Fruit fly (Drosophila melanogaster): ENCODE results near the gene CG8539.

Gene CG8539

DNA sequence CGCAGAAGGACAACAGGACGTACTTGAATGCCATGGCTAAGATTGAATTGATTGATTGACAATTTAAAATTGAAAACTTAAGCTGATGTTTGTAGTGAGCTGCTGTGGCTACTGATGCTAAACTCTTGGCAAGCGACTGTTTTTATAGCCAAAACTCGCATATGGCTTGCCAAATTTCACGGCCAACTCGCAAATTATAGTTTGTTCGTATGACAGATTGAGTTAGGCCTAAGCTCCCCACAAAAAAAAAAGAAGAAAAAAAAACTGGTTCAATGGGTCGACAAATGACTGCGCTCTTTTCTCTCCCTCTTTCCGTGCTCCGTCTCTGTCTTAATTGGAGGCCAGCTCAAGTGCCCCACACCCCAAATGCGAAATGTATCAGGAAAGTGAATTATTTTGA, 28.4 kb downstream of the CG8539 start, which contains the start of gene CG8543:
TSS of gene CG8543 (minus strand) at position 101 of the 400 bp plus-strand sequence.
- no peak for TF ChIP-seq ac (GFP tag; optimal IDR thresholded peaks at IDR 0.05)
- TF ChIP-seq D19B (GFP tag; optimal IDR thresholded peaks at IDR 0.05) = no peak
- no peak for TF ChIP-seq CG7928 (GFP tag; optimal IDR thresholded peaks at IDR 0.05)
- TF ChIP-seq gsb (GFP tag; IDR thresholded peaks at IDR 0.05) = no peak
- TF ChIP-seq CG33557 (GFP tag; optimal IDR thresholded peaks at IDR 0.05) = no peak
- no peak for TF ChIP-seq gfzf (GFP tag; optimal IDR thresholded peaks at IDR 0.05)
- TF ChIP-seq scrt (GFP tag; optimal IDR thresholded peaks at IDR 0.05) = no peak
- TF ChIP-seq otp (GFP tag; IDR thresholded peaks at IDR 0.05) = no peak
- no peak for TF ChIP-seq ara (GFP tag; IDR thresholded peaks at IDR 0.05)
- TF ChIP-seq z (GFP tag; IDR thresholded peaks at IDR 0.05) = no peak
- no peak for TF ChIP-seq bigmax (GFP tag; optimal IDR thresholded peaks at IDR 0.05)
- no peak for TF ChIP-seq ssp (GFP tag; IDR thresholded peaks at IDR 0.05)
- no peak for TF ChIP-seq corto (GFP tag; optimal IDR thresholded peaks at IDR 0.05)
- TF ChIP-seq CG33213 (GFP tag; optimal IDR thresholded peaks at IDR 0.05) = no peak
- no peak for TF ChIP-seq caup (GFP tag; optimal IDR thresholded peaks at IDR 0.05; ENCODE audit: severe bottlenecking)
- TF ChIP-seq Hand (GFP tag; optimal IDR thresholded peaks at IDR 0.05) = no peak
- TF ChIP-seq sna (GFP tag; IDR thresholded peaks at IDR 0.05; ENCODE audit: partially characterized antibody) = no peak

DNA sequence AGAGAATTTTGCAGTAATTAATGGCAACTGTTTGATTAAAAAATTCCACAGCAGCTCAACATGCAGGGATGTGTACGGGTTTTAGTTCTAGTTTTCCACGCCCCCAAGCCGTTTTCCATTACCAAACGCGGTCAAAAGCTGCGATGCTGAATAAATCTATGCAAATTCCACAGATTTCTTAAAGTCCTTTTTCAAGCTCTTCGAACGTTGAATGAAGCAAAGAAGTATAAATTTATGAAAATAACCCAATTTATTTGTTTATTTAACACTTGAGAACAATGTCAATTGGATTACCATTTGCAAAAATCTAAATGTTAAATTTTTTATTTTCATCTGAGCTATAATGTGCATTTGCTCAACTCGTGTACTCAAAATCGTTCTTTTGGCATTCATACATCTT, 33.4 kb downstream of the CG8539 start, which contains the start of the genes CG42660, CG42661 and Tsp66A:
TSS of gene CG42660 (plus strand) at position 301 of the 400 bp plus-strand sequence.
TSS of gene CG42661 (plus strand) at position 301 of the 400 bp plus-strand sequence.
TSS of gene Tsp66A (plus strand) at position 301 of the 400 bp plus-strand sequence.
- TF ChIP-seq CG8290 (GFP tag; optimal IDR thresholded peaks at IDR 0.05) (no peak), CG8290 (tag; optimal IDR thresholded peaks at IDR 0.05) (no peak), CG15696 (tag; optimal IDR thresholded peaks at IDR 0.05) (no peak), Atf-2 (GFP tag; optimal IDR thresholded peaks at IDR 0.05) (no peak)

DNA sequence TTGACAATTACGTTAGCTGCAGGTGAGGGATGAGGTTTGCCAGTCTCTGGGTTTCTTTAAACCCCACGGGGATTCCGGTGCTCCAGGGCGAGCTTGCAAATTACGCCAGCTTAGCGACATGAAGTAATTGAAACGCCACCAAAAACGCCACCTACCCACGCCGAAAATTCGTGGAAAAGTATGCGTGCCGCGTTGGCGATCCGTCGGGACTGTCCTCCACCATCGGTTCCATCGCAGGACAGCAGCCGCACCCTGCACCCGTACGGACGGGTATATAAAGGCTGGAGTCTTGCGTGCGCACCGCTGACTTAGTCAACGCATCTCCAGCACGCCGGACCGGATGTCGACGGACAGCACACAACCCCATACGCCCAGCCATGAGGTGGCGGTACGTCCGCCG, 42.8 kb downstream of the CG8539 start, which contains the start of gene ppk26:
TSS of gene ppk26 (plus strand) at position 301 of the 400 bp plus-strand sequence.
- TF ChIP-seq Camta (GFP tag; optimal IDR thresholded peaks at IDR 0.05) = no peak
- no peak for TF ChIP-seq CG17359 (tag; optimal IDR thresholded peaks at IDR 0.05)
- TF ChIP-seq CG13123 (GFP tag; optimal IDR thresholded peaks at IDR 0.05) = no peak
- TF ChIP-seq YL-1 (GFP tag; optimal IDR thresholded peaks at IDR 0.05) = no peak
- peak; percentile 77 for TF ChIP-seq Ets65A (GFP tag)
- TF ChIP-seq ftz-f1 (GFP tag; optimal IDR thresholded peaks at IDR 0.05) = no peak
- TF ChIP-seq CG7357 (GFP tag; IDR thresholded peaks at IDR 0.05) = no peak
- no peak for TF ChIP-seq H2.0 (GFP tag; IDR thresholded peaks at IDR 0.05)
- TF ChIP-seq CG4404 (GFP tag; IDR thresholded peaks at IDR 0.05) = no peak
- no peak for TF ChIP-seq tx (GFP tag; optimal IDR thresholded peaks at IDR 0.05)
- TF ChIP-seq CG15073 (GFP tag; optimal IDR thresholded peaks at IDR 0.05) = no peak
- TF ChIP-seq slbo (GFP tag; IDR thresholded peaks at IDR 0.05) = no peak
- peak; percentile 31 for TF ChIP-seq sens (GFP tag)
- TF ChIP-seq E2f1 (GFP tag; IDR thresholded peaks at IDR 0.05) = no peak
- no peak for TF ChIP-seq Atf3 (GFP tag; optimal IDR thresholded peaks at IDR 0.05)
- TF ChIP-seq CHES-1-like (GFP tag; optimal IDR thresholded peaks at IDR 0.05) = no peak
- TF ChIP-seq Eip74EF (GFP tag; optimal IDR thresholded peaks at IDR 0.05) = no peak

DNA sequence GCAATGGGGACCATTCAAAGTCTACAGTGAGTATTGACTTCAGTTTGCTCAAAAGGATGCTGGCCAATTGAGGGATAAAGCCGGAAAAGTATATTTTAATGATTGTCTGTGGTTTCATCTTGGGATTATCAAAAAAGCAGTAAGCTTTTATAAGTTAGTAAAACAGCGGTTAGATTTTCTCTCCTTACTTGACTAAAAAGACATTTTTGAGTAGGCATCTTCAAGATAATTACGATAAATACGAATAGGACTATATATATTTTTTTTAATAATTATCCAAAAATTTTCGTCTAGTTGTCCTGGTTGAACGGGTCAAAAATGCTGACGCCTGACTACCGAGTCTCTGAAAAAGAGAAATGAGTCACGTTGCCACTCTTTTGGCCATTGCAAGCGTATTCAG, 48.1 kb downstream of the CG8539 start, which contains the start of gene CG33278:
TSS of gene CG33278 (plus strand) at position 301 of the 400 bp plus-strand sequence.
- no peak for TF ChIP-seq CG8924 (tag; optimal IDR thresholded peaks at IDR 0.05)
- TF ChIP-seq CG1603 (tag; optimal IDR thresholded peaks at IDR 0.05) = no peak
- TF ChIP-seq crc (GFP tag; optimal IDR thresholded peaks at IDR 0.05) = no peak
- no peak for TF ChIP-seq CG16779 (GFP tag; IDR thresholded peaks at IDR 0.05)
- no peak for TF ChIP-seq pfk (GFP tag; optimal IDR thresholded peaks at IDR 0.05)
- TF ChIP-seq CG7786 (GFP tag; optimal IDR thresholded peaks at IDR 0.05) = no peak
- no peak for TF ChIP-seq CG16815 (GFP tag; optimal IDR thresholded peaks at IDR 0.05)
- TF ChIP-seq grn (GFP tag; optimal IDR thresholded peaks at IDR 0.05) = no peak
- TF ChIP-seq Aef1 (GFP tag; IDR thresholded peaks at IDR 0.05) = no peak
- TF ChIP-seq vnd (GFP tag; IDR thresholded peaks at IDR 0.05; ENCODE audit: partially characterized antibody) = no peak
- TF ChIP-seq Chrac-16 (GFP tag; optimal IDR thresholded peaks at IDR 0.05) = no peak
